Worm (Caenorhabditis elegans): ENCODE data around the gene srbc-75.
"Not testable (repeated sequence)": the region's sequence is repeated elsewhere in the genome, so short reads cannot be mapped to it uniquely, and the experiment has no call there.

ce11 chrV:15250304-15250703, 3.3 kb upstream of the srbc-75 start, which contains the start of gene srd-28:
- not testable (repeated sequence) for TF ChIP-seq npax-4 (tag; optimal IDR thresholded peaks at IDR 0.05); C08G9.2 (tag; optimal IDR thresholded peaks at IDR 0.05); unc-86 (tag; optimal IDR thresholded peaks at IDR 0.05); fkh-10 (GFP tag; optimal IDR thresholded peaks at IDR 0.05); ceh-30 (tag; optimal IDR thresholded peaks at IDR 0.05); elt-2 (tag; optimal IDR thresholded peaks at IDR 0.05); hlh-30 (tag; optimal IDR thresholded peaks at IDR 0.05; ENCODE audit: insufficient read depth); ets-4 (tag; optimal IDR thresholded peaks at IDR 0.05); nfya-1 (tag; optimal IDR thresholded peaks at IDR 0.05); ceh-2 (tag; optimal IDR thresholded peaks at IDR 0.05); pha-4 (tag; optimal IDR thresholded peaks at IDR 0.05); pqm-1 (tag; optimal IDR thresholded peaks at IDR 0.05); mec-3 (tag; optimal IDR thresholded peaks at IDR 0.05; ENCODE audit: borderline replicate concordance); ceh-34 (tag; optimal IDR thresholded peaks at IDR 0.05)
